Worm (Caenorhabditis elegans): ENCODE results near the gene aak-1.

DNA sequence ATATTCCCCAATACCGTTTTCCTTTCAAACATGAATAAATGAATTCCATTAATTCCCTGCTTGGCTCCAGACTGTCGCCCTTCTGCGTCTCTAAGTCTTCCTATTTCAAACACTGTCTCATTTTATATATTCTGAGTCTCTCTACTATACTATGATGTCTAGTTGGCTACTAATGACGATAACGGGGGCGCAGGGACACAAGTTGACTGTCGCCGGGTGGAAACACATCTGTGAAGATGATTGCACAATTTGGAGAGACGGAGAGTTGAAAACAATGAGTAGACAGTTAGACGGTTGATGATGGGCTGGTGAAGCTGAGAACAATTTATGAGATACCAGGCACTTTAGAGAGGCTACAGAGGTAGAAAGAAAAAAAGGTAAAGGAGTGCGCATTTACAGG, 11.4 kb downstream of the aak-1 start, which contains the start of gene sma-2:
- no peak for TF ChIP-seq T22C8.4 (GFP tag; IDR thresholded peaks at IDR 0.05)
- TF ChIP-seq flt-1 (GFP tag; IDR thresholded peaks at IDR 0.05), result no peak
- no peak for TF ChIP-seq klf-2 (GFP tag; conservative IDR thresholded peaks at IDR 0.05)
- no peak for TF ChIP-seq ztf-29 (GFP tag; IDR thresholded peaks at IDR 0.05)
- no peak for TF ChIP-seq ref-1 (GFP tag; conservative IDR thresholded peaks at IDR 0.05)
- no peak for TF ChIP-seq tab-1 (GFP tag; IDR thresholded peaks at IDR 0.05)
- no peak for TF ChIP-seq cog-1 (tag; optimal IDR thresholded peaks at IDR 0.05)
- no peak for TF ChIP-seq ztf-23 (GFP tag; IDR thresholded peaks at IDR 0.05)
